Worm (Caenorhabditis elegans) whole organism, young adult: ENCODE results near the gene T01C3.11.
A peak's percentile ranks its signal among the peaks of the same experiment; 100 is the strongest.

Source experiments
- B0019.2 ChIP-seq: fragments of 200-800 bp; sonication (Bioruptor generic); conservative IDR thresholded peaks from 2 replicates; pipeline ENCODE4 v1.3.6; 2022; ENCODE audit warnings: missing genetic modification reagents, missing genetic modification characterization, missing compliant biosample characterization
- C17E4.6 ChIP-seq: fragments of 200-800 bp; sonication (Bioruptor generic); IDR thresholded peaks from 2 replicates; pipeline ENCODE4 v1.3.6; 2022; ENCODE audit warnings: missing genetic modification reagents, missing genetic modification characterization, missing compliant biosample characterization
- F22D6.2 ChIP-seq: sonication (generic microtip); optimal IDR thresholded peaks from 2 replicates; lab custom pipeline; 2016; ENCODE audit warnings: mild to moderate bottlenecking, missing genetic modification characterization, missing compliant biosample characterization
- F37B4.10 ChIP-seq: fragments of 200-800 bp; sonication (Bioruptor generic); IDR thresholded peaks from 2 replicates; pipeline ENCODE4 v1.3.6; 2022; ENCODE audit warnings: missing genetic modification characterization, missing compliant biosample characterization
- F49E8.2 ChIP-seq: sonication (generic microtip); optimal IDR thresholded peaks from 3 replicates; lab custom pipeline; 2017; ENCODE audit warnings: missing genetic modification characterization, mild to moderate bottlenecking, missing compliant biosample characterization, antibody characterized with exemption, moderate library complexity; ENCODE audit not compliant: insufficient read depth
- T07F8.4 ChIP-seq: sonication (generic microtip); optimal IDR thresholded peaks from 2 replicates; lab custom pipeline; 2016; ENCODE audit warnings: mild to moderate bottlenecking, missing genetic modification characterization, moderate library complexity, missing compliant biosample characterization
- Y79H2A.3 ChIP-seq: fragments of 200-800 bp; sonication (Bioruptor generic); conservative IDR thresholded peaks from 2 replicates; pipeline ENCODE4 v1.3.6; 2022; ENCODE audit warnings: missing genetic modification reagents, missing genetic modification characterization, missing compliant biosample characterization
- ZK185.1 ChIP-seq: sonication (generic microtip); optimal IDR thresholded peaks from 2 replicates; lab custom pipeline; 2016; ENCODE audit warnings: mild to moderate bottlenecking, missing genetic modification characterization, missing compliant biosample characterization; ENCODE audit not compliant: poor library complexity, severe bottlenecking
- ceh-100 ChIP-seq: fragments of 200-800 bp; sonication (Bioruptor generic); IDR thresholded peaks from 2 replicates; pipeline ENCODE4 v1.3.6; 2022; ENCODE audit warnings: missing genetic modification reagents, missing genetic modification characterization, missing compliant biosample characterization
- ceh-58 ChIP-seq: fragments of 200-800 bp; sonication (Bioruptor generic); IDR thresholded peaks from 2 replicates; pipeline ENCODE4 v1.3.6; 2022; ENCODE audit warnings: missing genetic modification characterization, missing compliant biosample characterization
- ceh-79 ChIP-seq: sonication (generic microtip); optimal IDR thresholded peaks from 2 replicates; lab custom pipeline; 2017; ENCODE audit warnings: mild to moderate bottlenecking, missing genetic modification characterization, missing compliant biosample characterization
- chd-7 ChIP-seq: sonication (generic microtip); optimal IDR thresholded peaks from 2 replicates; lab custom pipeline; 2016; ENCODE audit warnings: mild to moderate bottlenecking, missing genetic modification characterization, moderate library complexity, missing compliant biosample characterization
- dox-1 ChIP-seq: fragments of 200-800 bp; sonication (Bioruptor generic); IDR thresholded peaks from 2 replicates; pipeline ENCODE4 v1.3.6; 2022; ENCODE audit warnings: missing genetic modification reagents, missing genetic modification characterization, missing compliant biosample characterization
- dpl-1 ChIP-seq: fragments of 150-350 bp; optimal IDR thresholded peaks from 2 replicates; lab custom pipeline; 2014; ENCODE audit warnings: missing biosample characterization, missing genetic modification reagents, missing genetic modification characterization
- egl-18 ChIP-seq: fragments of 200-800 bp; sonication (Bioruptor generic); IDR thresholded peaks from 2 replicates; pipeline ENCODE4 v1.3.6; 2022; ENCODE audit warnings: missing genetic modification reagents, missing genetic modification characterization, missing compliant biosample characterization
- egl-44 ChIP-seq: fragments of 200-800 bp; sonication (Bioruptor generic); IDR thresholded peaks from 2 replicates; pipeline ENCODE4 v1.3.6; 2022; ENCODE audit warnings: missing genetic modification reagents, missing genetic modification characterization, missing compliant biosample characterization
- egrh-3 ChIP-seq: fragments of 200-800 bp; sonication (Bioruptor generic); IDR thresholded peaks from 2 replicates; pipeline ENCODE4 v1.3.6; 2022; ENCODE audit warnings: missing genetic modification reagents, missing genetic modification characterization, missing compliant biosample characterization
- him-1 ChIP-seq: sonication (generic microtip); optimal IDR thresholded peaks from 2 replicates; lab custom pipeline; 2016; ENCODE audit warnings: missing genotype, missing genetic modification reagents, missing genetic modification characterization, missing compliant biosample characterization
- hmg-1.2 ChIP-seq: fragments of 200-800 bp; sonication (Bioruptor generic); IDR thresholded peaks from 2 replicates; pipeline ENCODE4 v1.3.6; 2022; ENCODE audit warnings: missing genetic modification reagents, missing genetic modification characterization, missing compliant biosample characterization
- let-526 ChIP-seq: fragments of 200-800 bp; sonication (Bioruptor generic); IDR thresholded peaks from 2 replicates; pipeline ENCODE4 v1.3.6; 2022; ENCODE audit warnings: missing genetic modification reagents, missing genetic modification characterization, missing compliant biosample characterization
- let-607 ChIP-seq, 2 experiments: fragments of 200-800 bp in 1 of 2; sonication (Bioruptor generic) in 1 of 2; sonication (generic microtip) in 1 of 2; optimal IDR thresholded peaks; 2 replicates each; lab custom pipeline; 2016 to 2018; ENCODE audit warnings: mild to moderate bottlenecking in 2 of 2, missing compliant biosample characterization in 2 of 2, missing genetic modification characterization in 2 of 2, moderate library complexity in 2 of 2, missing genotype in 1 of 2
- lin-35 ChIP-seq, 3 experiments: fragments of 150-350 bp in 2 of 3; sonication (generic microtip) in 1 of 3; optimal IDR thresholded peaks; 2 replicates each; lab custom pipeline; 2014 to 2018; ENCODE audit warnings: missing biosample characterization in 3 of 3, missing genetic modification characterization in 3 of 3, missing genetic modification reagents in 3 of 3
- lsl-1 ChIP-seq: fragments of 200-800 bp; sonication (Bioruptor generic); optimal IDR thresholded peaks from 2 replicates; lab custom pipeline; 2018; ENCODE audit warnings: mild to moderate bottlenecking, missing genetic modification characterization, moderate library complexity, missing compliant biosample characterization
- madf-6 ChIP-seq: fragments of 200-800 bp; sonication (Bioruptor generic); IDR thresholded peaks from 2 replicates; pipeline ENCODE4 v1.3.6; 2022; ENCODE audit warnings: missing genetic modification reagents, missing genetic modification characterization, missing compliant biosample characterization
- mcd-1 ChIP-seq: fragments of 200-800 bp; sonication (Bioruptor generic); IDR thresholded peaks from 2 replicates; pipeline ENCODE4 v1.3.6; 2022; ENCODE audit warnings: missing genetic modification reagents, missing genetic modification characterization, missing compliant biosample characterization
- nfyb-1 ChIP-seq: fragments of 200-800 bp; sonication (Bioruptor generic); IDR thresholded peaks from 2 replicates; pipeline ENCODE4 v1.3.6; 2022; ENCODE audit warnings: missing genetic modification reagents, missing genetic modification characterization, missing compliant biosample characterization
- nhr-27 ChIP-seq: fragments of 200-800 bp; sonication (Bioruptor generic); optimal IDR thresholded peaks from 2 replicates; lab custom pipeline; 2018; ENCODE audit warnings: mild to moderate bottlenecking, missing genetic modification characterization, moderate library complexity, missing compliant biosample characterization
- nhr-80 ChIP-seq: sonication (generic microtip); optimal IDR thresholded peaks from 2 replicates; lab custom pipeline; 2016; ENCODE audit warnings: missing genetic modification characterization, missing compliant biosample characterization
- pbrm-1 ChIP-seq: fragments of 200-800 bp; sonication (Bioruptor generic); IDR thresholded peaks from 2 replicates; pipeline ENCODE4 v1.3.6; 2022; ENCODE audit warnings: missing genetic modification reagents, missing genetic modification characterization, missing compliant biosample characterization
- rpc-1 ChIP-seq, 2 experiments: fragments of 150-350 bp in 1 of 2; sonication (generic microtip) in 1 of 2; optimal IDR thresholded peaks; 2 replicates each; lab custom pipeline; 2014 to 2018; ENCODE audit warnings: missing biosample characterization in 1 of 2, missing genetic modification characterization in 1 of 2, missing genetic modification reagents in 1 of 2, missing genotype in 1 of 2
- sdz-38 ChIP-seq: sonication (generic microtip); optimal IDR thresholded peaks from 2 replicates; lab custom pipeline; 2016; ENCODE audit warnings: missing genotype, missing genetic modification characterization, missing compliant biosample characterization
- snpc-1.3 ChIP-seq: sonication (generic microtip); optimal IDR thresholded peaks from 2 replicates; lab custom pipeline; 2017; ENCODE audit warnings: missing genetic modification characterization, mild to moderate bottlenecking, missing compliant biosample characterization, antibody characterized with exemption, moderate library complexity, missing genotype, missing genetic modification reagents; ENCODE audit not compliant: insufficient read depth
- somi-1 ChIP-seq: fragments of 200-800 bp; sonication (Bioruptor generic); optimal IDR thresholded peaks from 2 replicates; lab custom pipeline; 2018; ENCODE audit warnings: mild to moderate bottlenecking, missing genetic modification characterization, missing compliant biosample characterization
- tbp1 ChIP-seq: fragments of 200-800 bp; sonication (Bioruptor generic); optimal IDR thresholded peaks from 2 replicates; lab custom pipeline; 2018; ENCODE audit warnings: mild to moderate bottlenecking, missing genetic modification characterization, missing compliant biosample characterization
- xnd-1 ChIP-seq: sonication (generic microtip); optimal IDR thresholded peaks from 2 replicates; lab custom pipeline; 2016; ENCODE audit warnings: missing genotype, missing genetic modification reagents, missing genetic modification characterization, missing compliant biosample characterization
- ztf-3 ChIP-seq: fragments of 200-800 bp; sonication (Bioruptor generic); optimal IDR thresholded peaks from 2 replicates; lab custom pipeline; 2018; ENCODE audit warnings: mild to moderate bottlenecking, missing genetic modification characterization, missing compliant biosample characterization

Gene T01C3.11

ce11 chrV:15012542-15013301, 13.4 kb downstream of the T01C3.11 start (continued):
- TF ChIP-seq lsl-1 (GFP tag; lab: Kevin White, UChicago) (peak; percentile 17), pbrm-1 (peak; percentile 45; the same call in 1 of the 2 replicates), T07F8.4 (no peak), let-526 (GFP tag; lab: Robert Waterston, UW) (no peak), him-1 (tag; lab: Kevin White, UChicago) (peak; percentile 65), madf-6 (0 out of 2 replicates have a peak, but pooled peaks have one; percentile 34), ceh-100 (GFP tag; lab: Robert Waterston, UW) (peak; percentile 45), Y79H2A.3 (GFP tag; lab: Robert Waterston, UW) (0 out of 2 replicates have a peak, but pooled peaks have one; percentile 31), B0019.2 (GFP tag; lab: Robert Waterston, UW) (0 out of 2 replicates have a peak, but pooled peaks have one; percentile 6), dox-1 (GFP tag; lab: Robert Waterston, UW) (0 out of 2 replicates have a peak, but pooled peaks have one; percentile 29), tbp1 (GFP tag; lab: Kevin White, UChicago) (peak; percentile 88), egrh-3 (no peak), somi-1 (GFP tag; lab: Kevin White, UChicago) (no peak)
- TF ChIP-seq, all 124 proteins: peak for 20

- TF ChIP-seq ZK185.1 (tag; lab: Kevin White, UChicago) (no peak), rpc-1 (optimal IDR thresholded peaks at IDR 0.05; lab: Kevin White, UChicago) (no peak), rpc-1 (tag; optimal IDR thresholded peaks at IDR 0.05; lab: Kevin White, UChicago) (no peak), ceh-79 (tag; lab: Kevin White, UChicago) (no peak), nhr-27 (tag; lab: Kevin White, UChicago) (no peak), nhr-80 (no peak), F22D6.2 (no peak), xnd-1 (tag; lab: Kevin White, UChicago) (no peak), F49E8.2 (no peak), C17E4.6 (GFP tag; lab: Robert Waterston, UW) (no peak), ztf-3 (GFP tag; lab: Kevin White, UChicago) (no peak), egl-18 (GFP tag; lab: Robert Waterston, UW) (no peak), chd-7 (tag; lab: Kevin White, UChicago) (no peak)
These were observed 14.0 kb downstream of the T01C3.11 start for ce11 chrV:15013328-15013727.

DNA sequence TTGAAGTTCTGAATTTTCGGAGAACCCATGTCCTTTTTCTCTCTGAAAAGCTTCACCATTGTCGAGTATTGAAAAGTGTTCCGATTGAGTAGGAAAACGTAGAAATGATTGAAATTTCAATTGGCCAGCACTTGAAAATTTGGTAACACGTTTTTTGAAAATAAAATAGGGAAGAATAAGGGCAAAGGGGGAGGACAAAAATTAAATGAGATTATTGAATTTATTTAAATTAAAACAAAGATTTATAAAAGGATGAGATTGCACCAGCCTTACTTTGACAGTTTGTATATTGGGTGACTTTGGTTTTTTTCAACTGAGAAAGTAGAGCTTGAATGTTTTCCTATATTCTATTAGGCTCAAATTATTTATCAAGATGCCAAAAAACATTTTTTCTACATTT, 14.8 kb downstream of the T01C3.11 start, which contains the start of gene obr-2:
TSS of gene obr-2 (minus strand) at position 101 of the 400 bp plus-strand sequence.
- no peak for TF ChIP-seq sdz-38 (tag; lab: Kevin White, UChicago)
- TF ChIP-seq snpc-1.3 (tag; lab: Kevin White, UChicago) = no peak
- TF ChIP-seq ceh-58 (GFP tag; lab: Robert Waterston, UW) = no peak
- TF ChIP-seq B0019.2 (GFP tag; lab: Robert Waterston, UW) = no peak
- TF ChIP-seq nfyb-1 = no peak
- no peak for TF ChIP-seq let-526 (GFP tag; lab: Robert Waterston, UW)
- TF ChIP-seq hmg-1.2 (GFP tag; lab: Robert Waterston, UW) = no peak
- no peak for TF ChIP-seq egl-44
- TF ChIP-seq Y79H2A.3 (GFP tag; lab: Robert Waterston, UW) = no peak
- no peak for TF ChIP-seq lin-35 (GFP tag; optimal IDR thresholded peaks at IDR 0.05; lab: Kevin White, UChicago)
- no peak for TF ChIP-seq let-607 (tag; optimal IDR thresholded peaks at IDR 0.05; lab: Kevin White, UChicago)
- TF ChIP-seq him-1 (tag; lab: Kevin White, UChicago) = no peak
- no peak for TF ChIP-seq mcd-1
- TF ChIP-seq F37B4.10 = no peak
- TF ChIP-seq dpl-1 (GFP tag; lab: Kevin White, UChicago) = no peak
- TF ChIP-seq, all 124 proteins: peak for 0
